Worm (Caenorhabditis elegans): ENCODE data around the gene famh-136.

The famh-136 gene

DNA sequence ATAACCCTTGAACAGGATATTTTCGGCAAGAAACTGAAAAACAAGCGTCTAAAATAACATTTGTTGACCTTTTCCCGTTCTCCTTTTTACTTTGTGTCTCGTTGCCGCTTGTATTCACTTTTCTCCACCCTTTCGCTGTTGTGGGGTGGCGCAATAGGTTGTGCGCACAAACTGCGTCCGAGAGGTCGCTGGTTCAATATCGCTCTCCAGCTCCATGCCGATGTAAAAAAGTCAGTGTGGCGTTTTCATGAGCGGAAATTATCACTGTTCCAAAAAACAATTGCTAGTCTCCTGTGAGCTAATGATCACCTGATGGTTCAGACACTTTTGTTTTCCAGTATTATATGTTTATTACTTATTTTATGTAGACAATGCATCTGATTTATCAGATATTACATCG lies 50.0 kb downstream of the famh-136 start (continued):
- TF ChIP-seq hmg-11 (tag; optimal IDR thresholded peaks at IDR 0.05) = peak; percentile 90
- TF ChIP-seq fos-1 (tag; optimal IDR thresholded peaks at IDR 0.05) = no peak
- no peak for TF ChIP-seq nhr-12 (tag; optimal IDR thresholded peaks at IDR 0.05)
- peak; percentile 78 for TF ChIP-seq skn-1 (tag; optimal IDR thresholded peaks at IDR 0.05)
- no peak for TF ChIP-seq nhr-77 (tag; optimal IDR thresholded peaks at IDR 0.05)
- no peak for TF ChIP-seq sea-2 (GFP tag; optimal IDR thresholded peaks at IDR 0.05)
- no peak for TF ChIP-seq nhr-76 (tag; optimal IDR thresholded peaks at IDR 0.05)
- no peak for TF ChIP-seq fkh-10 (GFP tag; optimal IDR thresholded peaks at IDR 0.05)
- TF ChIP-seq ceh-16 (tag; optimal IDR thresholded peaks at IDR 0.05) = no peak
- TF ChIP-seq nhr-237 (tag; optimal IDR thresholded peaks at IDR 0.05) = no peak
- peak; percentile 65 for TF ChIP-seq lsy-12 (tag; optimal IDR thresholded peaks at IDR 0.05)
- TF ChIP-seq aly-2 (tag; optimal IDR thresholded peaks at IDR 0.05) = no peak
- TF ChIP-seq lin-39 (tag; optimal IDR thresholded peaks at IDR 0.05) = peak; percentile 82
- no peak for TF ChIP-seq eor-1 (tag; optimal IDR thresholded peaks at IDR 0.05)
- no peak for TF ChIP-seq nhr-28 (tag; optimal IDR thresholded peaks at IDR 0.05)
- TF ChIP-seq nhr-67 (tag; optimal IDR thresholded peaks at IDR 0.05) = no peak
- TF ChIP-seq fkh-2 (tag; optimal IDR thresholded peaks at IDR 0.05) = no peak
- TF ChIP-seq nhr-11 (tag; optimal IDR thresholded peaks at IDR 0.05) = no peak
- TF ChIP-seq nhr-23 (tag; optimal IDR thresholded peaks at IDR 0.05) = no peak
- TF ChIP-seq nhr-25 (tag; optimal IDR thresholded peaks at IDR 0.05) = peak; percentile 26
- TF ChIP-seq egl-5 (tag; optimal IDR thresholded peaks at IDR 0.05) = peak; percentile 57
